Fruit fly (Drosophila melanogaster) whole organism, adult: ENCODE results near the gene Nmt.

Source experiments
- CG11617 ChIP-seq: fragments of 200-800 bp; sonication (Bioruptor generic); optimal IDR thresholded peaks from 2 replicates; lab custom pipeline; 2017; ENCODE audit warnings: mild to moderate bottlenecking, missing biosample characterization, missing genetic modification reagents, missing genetic modification characterization
- CG12768 ChIP-seq: fragments of 200-800 bp; sonication (Bioruptor generic); optimal IDR thresholded peaks from 2 replicates; lab custom pipeline; 2017; ENCODE audit warnings: missing biosample characterization, missing genetic modification characterization, mild to moderate bottlenecking, moderate library complexity, missing genetic modification reagents
- CG14711 ChIP-seq: fragments of 200-800 bp; sonication (Bioruptor generic); optimal IDR thresholded peaks from 2 replicates; lab custom pipeline; 2018; ENCODE audit warnings: missing biosample characterization, mild to moderate bottlenecking, missing genetic modification characterization, moderate library complexity
- CG1620 ChIP-seq: fragments of 200-800 bp; sonication (Bioruptor generic); optimal IDR thresholded peaks from 2 replicates; lab custom pipeline; 2016; ENCODE audit warnings: missing biosample characterization, missing genetic modification characterization
- CG33017 ChIP-seq: fragments of 200-800 bp; sonication (Bioruptor generic); optimal IDR thresholded peaks from 2 replicates; lab custom pipeline; 2018; ENCODE audit warnings: missing biosample characterization, mild to moderate bottlenecking, missing genetic modification characterization, moderate library complexity
- CG5204 ChIP-seq: fragments of 200-800 bp; sonication (Bioruptor generic); optimal IDR thresholded peaks from 2 replicates; lab custom pipeline; 2016; ENCODE audit warnings: missing biosample characterization, missing genetic modification characterization
- CG7045 ChIP-seq: fragments of 200-800 bp; sonication (Bioruptor generic); optimal IDR thresholded peaks from 2 replicates; lab custom pipeline; 2017; ENCODE audit warnings: missing biosample characterization, mild to moderate bottlenecking, missing genetic modification characterization
- CG7101 ChIP-seq: fragments of 200-800 bp; sonication (Bioruptor generic); optimal IDR thresholded peaks from 2 replicates; lab custom pipeline; 2018; ENCODE audit warnings: missing biosample characterization, mild to moderate bottlenecking, missing genetic modification characterization, moderate library complexity
- Clk ChIP-seq: fragments of 200-800 bp; sonication (Bioruptor generic); optimal IDR thresholded peaks from 2 replicates; lab custom pipeline; 2017; ENCODE audit warnings: missing biosample characterization, missing genetic modification characterization
- Crg-1 ChIP-seq: fragments of 200-800 bp; sonication (Bioruptor generic); optimal IDR thresholded peaks from 2 replicates; lab custom pipeline; 2016; ENCODE audit warnings: missing biosample characterization, missing genetic modification characterization
- Hr96 ChIP-seq: fragments of 200-800 bp; sonication (Bioruptor generic); optimal IDR thresholded peaks from 2 replicates; lab custom pipeline; 2016; ENCODE audit warnings: missing biosample characterization, missing genetic modification characterization
- Mnt ChIP-seq: fragments of 200-800 bp; sonication (Bioruptor generic); optimal IDR thresholded peaks from 2 replicates; lab custom pipeline; 2016; ENCODE audit warnings: missing biosample characterization, mild to moderate bottlenecking, missing genetic modification characterization
- bab1 ChIP-seq: fragments of 200-800 bp; sonication (Bioruptor generic); optimal IDR thresholded peaks from 3 replicates; lab custom pipeline; 2019; ENCODE audit warnings: missing biosample characterization, mild to moderate bottlenecking, missing genetic modification characterization, moderate library complexity
- cic ChIP-seq: fragments of 200-800 bp; sonication (Bioruptor generic); optimal IDR thresholded peaks from 2 replicates; lab custom pipeline; 2017; ENCODE audit warnings: missing biosample characterization, mild to moderate bottlenecking, missing genetic modification characterization, moderate library complexity
- cnc ChIP-seq, 2 experiments: fragments of >200 bp; optimal IDR thresholded peaks; 2 replicates each; lab custom pipeline; 2017
- kay ChIP-seq: fragments of 200-800 bp; sonication (Bioruptor generic); peaks from one replicate; lab custom pipeline; 2016; ENCODE audit warnings: missing biosample characterization, missing genetic modification characterization, borderline replicate concordance
- ovo ChIP-seq: fragments of 200-800 bp; sonication (Bioruptor generic); optimal IDR thresholded peaks from 2 replicates; lab custom pipeline; 2016; ENCODE audit warnings: missing biosample characterization, missing genetic modification characterization
- pad ChIP-seq: fragments of 200-800 bp; sonication (Bioruptor generic); optimal IDR thresholded peaks from 3 replicates; lab custom pipeline; 2017; ENCODE audit warnings: missing biosample characterization, missing genetic modification characterization, mild to moderate bottlenecking, moderate library complexity, missing genetic modification reagents
- tj ChIP-seq: fragments of 200-800 bp; sonication (Bioruptor generic); optimal IDR thresholded peaks from 3 replicates; lab custom pipeline; 2017; ENCODE audit warnings: missing biosample characterization, mild to moderate bottlenecking, missing genetic modification characterization, moderate library complexity
- toe ChIP-seq: fragments of 200-800 bp; sonication (Bioruptor generic); optimal IDR thresholded peaks from 2 replicates; lab custom pipeline; 2016; ENCODE audit warnings: missing biosample characterization, missing genetic modification characterization

Nmt gene

DNA sequence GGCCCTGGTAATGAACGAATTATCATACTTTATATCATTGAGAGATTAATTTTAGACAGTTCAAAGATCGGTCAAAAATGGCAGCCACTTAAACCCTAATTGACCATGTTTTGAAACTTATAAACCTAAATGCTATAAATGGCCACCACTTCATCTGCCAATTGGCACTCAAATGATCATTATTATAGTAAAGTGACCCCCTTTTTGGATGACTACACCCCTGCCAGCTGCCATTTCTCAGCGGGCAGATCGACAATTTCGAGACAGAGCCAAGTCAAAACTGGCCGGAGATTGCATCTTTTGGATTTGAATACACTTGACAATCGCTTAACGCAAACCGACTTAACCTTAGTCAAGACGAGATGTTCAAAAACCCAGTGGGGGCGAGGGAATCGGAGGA lies 22.0 kb downstream of the Nmt start:
- TF ChIP-seq CG12768 (GFP tag; lab: Kevin White, UChicago) = no peak
- TF ChIP-seq toe (GFP tag; lab: Kevin White, UChicago) = no peak
- TF ChIP-seq CG33017 (tag; lab: Kevin White, UChicago) = no peak
- TF ChIP-seq Hr96 (GFP tag; lab: Kevin White, UChicago) = no peak
- TF ChIP-seq tj (GFP tag; lab: Kevin White, UChicago) = no peak
- TF ChIP-seq Mnt (GFP tag; lab: Kevin White, UChicago) = no peak
- no peak for TF ChIP-seq CG14711 (tag; lab: Kevin White, UChicago)
- TF ChIP-seq CG7045 (GFP tag; lab: Kevin White, UChicago) = no peak
- no peak for TF ChIP-seq CG5204 (GFP tag; lab: Kevin White, UChicago)
- no peak for TF ChIP-seq pad (GFP tag; lab: Kevin White, UChicago)
- TF ChIP-seq CG1620 (GFP tag; lab: Kevin White, UChicago) = no peak
- TF ChIP-seq Clk (GFP tag; lab: Kevin White, UChicago) = no peak
- TF ChIP-seq CG11617 (GFP tag; lab: Kevin White, UChicago) = no peak
- no peak for TF ChIP-seq cic (GFP tag; lab: Kevin White, UChicago)
- TF ChIP-seq kay (GFP tag; lab: Kevin White, UChicago) = no peak
- no peak for TF ChIP-seq ovo (GFP tag; lab: Kevin White, UChicago)
- TF ChIP-seq Crg-1 (GFP tag; lab: Kevin White, UChicago) = no peak
- no peak for TF ChIP-seq CG7101 (tag; lab: Kevin White, UChicago)
- no peak for TF ChIP-seq bab1

DNA sequence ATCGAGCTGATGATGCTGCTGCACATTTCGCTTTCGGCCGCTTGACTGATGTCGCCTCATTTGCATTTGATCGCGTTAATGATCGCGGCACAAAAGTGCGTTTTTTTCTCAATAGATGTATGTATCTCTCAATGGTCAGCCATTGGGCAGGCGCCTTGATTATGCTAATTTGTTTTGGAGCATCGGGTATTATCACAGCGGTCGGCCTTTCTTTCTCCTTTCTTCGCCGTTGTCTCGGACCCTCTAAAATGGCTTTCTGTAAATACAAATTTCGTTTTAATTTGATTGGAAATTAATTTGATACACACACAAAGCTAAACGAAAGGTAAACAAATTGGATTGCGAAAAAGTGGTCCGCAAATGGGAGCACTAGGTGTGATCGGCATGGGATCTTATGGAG lies 22.9 kb downstream of the Nmt start:
- TF ChIP-seq CG12768 (GFP tag; lab: Kevin White, UChicago) (no peak), bab1 (no peak), Mnt (GFP tag; lab: Kevin White, UChicago) (no peak), Clk (GFP tag; lab: Kevin White, UChicago) (no peak), pad (GFP tag; lab: Kevin White, UChicago) (no peak), CG14711 (tag; lab: Kevin White, UChicago) (no peak), CG33017 (tag; lab: Kevin White, UChicago) (no peak), Crg-1 (GFP tag; lab: Kevin White, UChicago) (no peak)

DNA sequence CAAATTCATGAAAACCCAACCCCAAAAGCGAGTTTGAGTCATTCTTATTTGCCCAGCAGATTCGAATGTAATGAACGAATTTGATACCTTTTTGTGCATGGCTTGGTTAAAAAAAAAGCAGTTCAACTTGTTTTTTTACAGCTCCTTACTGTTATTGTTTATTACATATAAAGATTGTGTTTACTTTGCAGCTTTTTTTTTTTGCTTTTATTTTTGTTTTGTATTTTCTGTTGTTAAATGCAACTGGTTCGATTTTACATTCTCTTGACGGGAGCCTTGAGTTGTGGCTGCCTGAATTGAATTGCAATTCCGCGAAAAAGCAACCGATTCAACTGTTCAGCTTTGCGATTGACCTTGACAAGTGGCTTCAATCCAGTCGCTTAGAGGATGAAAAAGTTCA lies 23.7 kb downstream of the Nmt start:
- no peak for TF ChIP-seq Mnt (GFP tag; lab: Kevin White, UChicago)
- TF ChIP-seq tj (GFP tag; lab: Kevin White, UChicago) = peak; percentile 76

DNA sequence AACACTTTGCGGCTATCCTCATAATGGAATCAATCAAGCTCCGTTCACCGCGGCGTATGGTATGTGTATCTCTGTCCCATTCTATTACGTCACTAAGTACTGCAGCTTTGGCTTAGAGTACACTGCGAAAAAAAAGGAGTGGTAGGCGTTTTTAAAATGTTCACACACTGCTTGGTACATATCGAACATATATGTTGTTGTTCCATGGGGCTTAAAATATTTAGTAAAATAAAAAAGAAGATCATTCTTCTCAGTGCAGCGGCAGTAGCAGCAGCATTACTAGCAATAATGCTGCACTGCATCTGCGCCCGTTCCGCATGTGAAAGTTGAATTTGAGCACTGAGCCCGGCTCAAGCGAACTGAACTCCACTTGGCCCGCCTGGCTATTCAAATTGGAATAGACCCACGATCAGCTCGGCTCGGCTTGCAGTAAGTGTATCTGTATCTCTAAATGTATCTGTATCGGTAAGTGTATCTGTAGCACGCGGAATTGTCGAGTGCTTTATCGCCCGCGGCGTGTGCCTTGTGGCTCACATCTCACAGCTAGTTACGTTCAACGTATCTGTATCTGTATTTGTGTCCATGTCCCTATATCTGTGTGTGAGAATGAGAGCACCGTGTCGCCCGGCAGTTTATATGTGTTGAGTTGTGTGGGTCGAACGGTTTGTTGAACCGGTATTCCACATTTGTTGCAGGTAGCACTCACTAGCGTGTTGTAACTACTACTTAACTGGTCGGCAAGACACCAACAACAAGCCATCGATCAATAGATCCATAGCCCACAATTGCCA lies 24.8 kb downstream of the Nmt start:
- peak; percentile 61 for TF ChIP-seq CG5204 (GFP tag; lab: Kevin White, UChicago)
- TF ChIP-seq CG1620 (GFP tag; lab: Kevin White, UChicago) = no peak
- no peak for TF ChIP-seq Clk (GFP tag; lab: Kevin White, UChicago)
- no peak for TF ChIP-seq CG7101 (tag; lab: Kevin White, UChicago)
- TF ChIP-seq CG11617 (GFP tag; lab: Kevin White, UChicago) = no peak
- no peak for TF ChIP-seq CG12768 (GFP tag; lab: Kevin White, UChicago)
- TF ChIP-seq toe (GFP tag; lab: Kevin White, UChicago) = no peak
- TF ChIP-seq Crg-1 (GFP tag; lab: Kevin White, UChicago) = no peak
- peak; percentile 75 for TF ChIP-seq CG7045 (GFP tag; lab: Kevin White, UChicago)
- no peak for TF ChIP-seq CG14711 (tag; lab: Kevin White, UChicago)
- TF ChIP-seq pad (GFP tag; lab: Kevin White, UChicago) = no peak
- no peak for TF ChIP-seq cic (GFP tag; lab: Kevin White, UChicago)
- peak; percentile 4 for TF ChIP-seq kay (GFP tag; lab: Kevin White, UChicago)
- peak; percentile 16 for TF ChIP-seq tj (GFP tag; lab: Kevin White, UChicago)
- no peak for TF ChIP-seq ovo (GFP tag; lab: Kevin White, UChicago)
- no peak for TF ChIP-seq Hr96 (GFP tag; lab: Kevin White, UChicago)
- no peak for TF ChIP-seq Mnt (GFP tag; lab: Kevin White, UChicago)
- no peak for TF ChIP-seq CG33017 (tag; lab: Kevin White, UChicago)
- TF ChIP-seq cnc (optimal IDR thresholded peaks at IDR 0.05; lab: Kevin White, UChicago) = no peak

DNA sequence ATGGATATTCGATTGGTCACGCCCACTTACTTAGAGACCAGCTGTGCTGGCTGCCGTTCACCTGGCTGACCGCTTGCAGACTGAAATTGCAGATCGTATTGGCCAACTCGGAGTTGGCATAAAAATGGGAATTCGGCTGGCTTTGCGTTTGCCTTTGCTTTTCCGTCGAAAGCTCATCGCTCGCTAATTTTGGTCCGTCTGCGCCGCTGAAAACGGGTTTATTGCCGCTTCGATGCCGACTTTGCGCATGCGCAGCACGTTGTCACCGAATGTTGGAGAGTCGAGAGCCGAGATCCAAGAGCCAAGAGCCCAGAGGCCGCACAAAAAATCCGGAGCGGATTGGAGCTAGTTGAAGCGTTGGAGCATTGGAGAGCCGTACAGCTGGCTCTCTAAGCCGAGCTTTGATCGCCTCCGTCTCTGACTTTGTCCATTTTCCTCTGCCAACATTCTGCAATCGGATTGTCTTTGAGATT lies 26.5 kb downstream of the Nmt start, which contains the start of gene CG13676:
CG13676 (minus strand) TSS at position 87 of the 473 bp plus-strand sequence.
- TF ChIP-seq Hr96 (GFP tag; lab: Kevin White, UChicago) (no peak), cic (GFP tag; lab: Kevin White, UChicago) (no peak), bab1 (no peak), CG5204 (GFP tag; lab: Kevin White, UChicago) (no peak), cnc (optimal IDR thresholded peaks at IDR 0.05; lab: Kevin White, UChicago) (no peak), CG14711 (tag; lab: Kevin White, UChicago) (no peak), CG7045 (GFP tag; lab: Kevin White, UChicago) (no peak), CG1620 (GFP tag; lab: Kevin White, UChicago) (no peak)

DNA sequence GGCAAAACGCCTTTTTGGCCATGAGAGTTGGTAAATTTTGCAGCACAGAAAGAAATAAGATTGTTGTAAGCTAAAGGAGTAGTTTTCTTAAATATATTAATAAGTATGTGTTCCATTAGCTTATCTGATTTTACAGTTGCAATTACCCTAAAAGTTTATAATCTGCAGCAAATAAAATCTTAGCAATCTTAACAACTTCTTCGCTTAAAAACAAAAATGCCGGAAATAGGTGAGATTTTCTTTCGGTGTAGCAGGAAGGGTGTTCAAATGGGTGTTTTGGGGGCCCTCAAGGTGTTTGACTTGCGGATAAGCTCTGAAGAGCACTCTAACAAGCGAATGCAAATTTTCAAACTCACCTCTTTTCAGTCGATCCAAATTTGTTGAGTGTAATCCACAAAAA lies 27.4 kb downstream of the Nmt start:
- no peak for TF ChIP-seq CG7101 (tag; lab: Kevin White, UChicago)
- no peak for TF ChIP-seq CG14711 (tag; lab: Kevin White, UChicago)
- no peak for TF ChIP-seq CG7045 (GFP tag; lab: Kevin White, UChicago)
- no peak for TF ChIP-seq CG11617 (GFP tag; lab: Kevin White, UChicago)
- no peak for TF ChIP-seq ovo (GFP tag; lab: Kevin White, UChicago)
- TF ChIP-seq CG12768 (GFP tag; lab: Kevin White, UChicago) = no peak
- no peak for TF ChIP-seq tj (GFP tag; lab: Kevin White, UChicago)
- no peak for TF ChIP-seq cic (GFP tag; lab: Kevin White, UChicago)
- TF ChIP-seq Mnt (GFP tag; lab: Kevin White, UChicago) = no peak
